Fruit fly (Drosophila melanogaster): Measurements from ENCODE around the gene ATPsynbetaL.

- no peak for TF ChIP-seq psq (optimal IDR thresholded peaks at IDR 0.05)
- no peak for TF ChIP-seq h (optimal IDR thresholded peaks at IDR 0.05)
- TF ChIP-seq Sin3A (optimal IDR thresholded peaks at IDR 0.05) = no peak
These were observed 49.7 kb downstream of the ATPsynbetaL start for dm6 chr3L:16147325-16147724.
